Worm (Caenorhabditis elegans) whole organism, late embryonic: ENCODE results near the gene elo-1.
A peak's percentile ranks its signal among the peaks of the same experiment; 100 is the strongest.

ENCODE experiments used
- C08G9.2 ChIP-seq: sonication (generic microtip); optimal IDR thresholded peaks from 2 replicates; lab custom pipeline; 2016; ENCODE audit warnings: mild to moderate bottlenecking, missing genetic modification characterization, moderate library complexity, missing compliant biosample characterization
- C38D4.7 ChIP-seq: fragments of 200-800 bp; sonication (Bioruptor generic); optimal IDR thresholded peaks from 2 replicates; lab custom pipeline; 2018; ENCODE audit warnings: mild to moderate bottlenecking, missing genetic modification characterization, moderate library complexity, missing compliant biosample characterization
- K02D7.2 ChIP-seq: sonication (generic microtip); optimal IDR thresholded peaks from 2 replicates; lab custom pipeline; 2017; ENCODE audit warnings: mild to moderate bottlenecking, missing genetic modification characterization, missing compliant biosample characterization
- Y22D7AL.16 ChIP-seq: sonication (generic microtip); optimal IDR thresholded peaks from 2 replicates; lab custom pipeline; 2016; ENCODE audit warnings: missing genetic modification characterization, missing compliant biosample characterization
- ceh-14 ChIP-seq: sonication (generic microtip); optimal IDR thresholded peaks from 2 replicates; lab custom pipeline; 2016; ENCODE audit warnings: missing genotype, missing genetic modification characterization, missing compliant biosample characterization
- ceh-18 ChIP-seq: sonication (generic microtip); optimal IDR thresholded peaks from 2 replicates; lab custom pipeline; 2016; ENCODE audit warnings: missing genetic modification characterization, missing compliant biosample characterization
- ceh-19 ChIP-seq: fragments of 200-800 bp; sonication (Bioruptor generic); optimal IDR thresholded peaks from 2 replicates; lab custom pipeline; 2018; ENCODE audit warnings: mild to moderate bottlenecking, missing genetic modification characterization, missing compliant biosample characterization
- ceh-2 ChIP-seq: sonication (generic microtip); optimal IDR thresholded peaks from 2 replicates; lab custom pipeline; 2016; ENCODE audit warnings: missing genotype, missing genetic modification characterization, missing compliant biosample characterization
- ceh-22 ChIP-seq: sonication (generic microtip); optimal IDR thresholded peaks from 2 replicates; lab custom pipeline; 2017; ENCODE audit warnings: missing biosample characterization, missing genetic modification characterization
- ceh-45 ChIP-seq: fragments of 200-800 bp; sonication (Bioruptor generic); IDR thresholded peaks from 2 replicates; pipeline ENCODE4 v1.3.6; 2022; ENCODE audit warnings: missing genetic modification reagents, missing genetic modification characterization, missing compliant biosample characterization
- ceh-48 ChIP-seq: sonication (generic microtip); optimal IDR thresholded peaks from 2 replicates; lab custom pipeline; 2016; ENCODE audit warnings: missing genetic modification characterization, inconsistent platforms, missing compliant biosample characterization
- ceh-9 ChIP-seq: sonication (generic microtip); optimal IDR thresholded peaks from 2 replicates; lab custom pipeline; 2016; ENCODE audit warnings: mild to moderate bottlenecking, missing genetic modification characterization, inconsistent platforms, missing compliant biosample characterization
- che-1 ChIP-seq: sonication (generic microtip); optimal IDR thresholded peaks from 2 replicates; lab custom pipeline; 2016; ENCODE audit warnings: mild to moderate bottlenecking, missing genetic modification characterization, missing compliant biosample characterization
- dmd-4 ChIP-seq: sonication (generic microtip); optimal IDR thresholded peaks from 2 replicates; lab custom pipeline; 2016; ENCODE audit warnings: borderline replicate concordance, missing genetic modification characterization, missing compliant biosample characterization
- dve-1 ChIP-seq: sonication (generic microtip); optimal IDR thresholded peaks from 2 replicates; lab custom pipeline; 2017; ENCODE audit warnings: antibody characterized with exemption, mild to moderate bottlenecking, missing genetic modification characterization, missing compliant biosample characterization
- elt-2 ChIP-seq: sonication (generic microtip); optimal IDR thresholded peaks from 2 replicates; lab custom pipeline; 2016; ENCODE audit warnings: missing genetic modification reagents, missing genetic modification characterization, missing compliant biosample characterization
- elt-4 ChIP-seq: sonication (generic microtip); optimal IDR thresholded peaks from 2 replicates; lab custom pipeline; 2016; ENCODE audit warnings: missing genetic modification characterization, missing compliant biosample characterization
- eyg-1 ChIP-seq: sonication (generic microtip); optimal IDR thresholded peaks from 2 replicates; lab custom pipeline; 2016; ENCODE audit warnings: missing genotype, missing genetic modification characterization, missing compliant biosample characterization
- fax-1 ChIP-seq: sonication (generic microtip); optimal IDR thresholded peaks from 2 replicates; lab custom pipeline; 2016; ENCODE audit warnings: missing genotype, missing genetic modification characterization, missing compliant biosample characterization
- hlh-30 ChIP-seq: sonication (generic microtip); optimal IDR thresholded peaks from 2 replicates; lab custom pipeline; 2017; ENCODE audit warnings: antibody characterized with exemption, missing genetic modification characterization, missing compliant biosample characterization; ENCODE audit not compliant: insufficient read depth
- hlh-6 ChIP-seq: sonication (generic microtip); optimal IDR thresholded peaks from 2 replicates; lab custom pipeline; 2016; ENCODE audit warnings: missing genotype, missing genetic modification characterization, missing compliant biosample characterization
- lim-6 ChIP-seq: sonication (generic microtip); optimal IDR thresholded peaks from 2 replicates; lab custom pipeline; 2016; ENCODE audit warnings: missing genetic modification characterization, missing compliant biosample characterization
- lin-11 ChIP-seq: fragments of 200-800 bp; sonication (Bioruptor generic); optimal IDR thresholded peaks from 2 replicates; lab custom pipeline; 2018; ENCODE audit warnings: mild to moderate bottlenecking, missing genetic modification characterization, missing compliant biosample characterization
- madf-2 ChIP-seq: sonication (generic microtip); optimal IDR thresholded peaks from 2 replicates; lab custom pipeline; 2017; ENCODE audit warnings: missing genetic modification characterization, missing compliant biosample characterization
- mec-3 ChIP-seq: sonication (generic microtip); optimal IDR thresholded peaks from 2 replicates; lab custom pipeline; 2016; ENCODE audit warnings: borderline replicate concordance, missing genetic modification characterization, missing compliant biosample characterization
- nfya-1 ChIP-seq: sonication (generic microtip); optimal IDR thresholded peaks from 2 replicates; lab custom pipeline; 2017; ENCODE audit warnings: missing genetic modification characterization, mild to moderate bottlenecking, missing compliant biosample characterization, antibody characterized with exemption, moderate library complexity
- nhr-11 ChIP-seq: fragments of 150-350 bp; optimal IDR thresholded peaks from 2 replicates; lab custom pipeline; 2014; ENCODE audit warnings: missing biosample characterization, missing genetic modification characterization
- nhr-232 ChIP-seq: sonication (generic microtip); optimal IDR thresholded peaks from 2 replicates; lab custom pipeline; 2016; ENCODE audit warnings: missing genetic modification characterization, missing compliant biosample characterization
- pag-3 ChIP-seq: sonication (generic microtip); optimal IDR thresholded peaks from 2 replicates; lab custom pipeline; 2016; ENCODE audit warnings: missing compliant biosample characterization, missing genetic modification characterization, borderline replicate concordance
- pat-9 ChIP-seq: fragments of 200-800 bp; sonication (Bioruptor generic); optimal IDR thresholded peaks from 2 replicates; lab custom pipeline; 2018; ENCODE audit warnings: mild to moderate bottlenecking, missing genetic modification characterization, moderate library complexity, missing compliant biosample characterization
- pha-2 ChIP-seq: sonication (generic microtip); optimal IDR thresholded peaks from 2 replicates; lab custom pipeline; 2017; ENCODE audit warnings: mild to moderate bottlenecking, missing genetic modification characterization, missing compliant biosample characterization
- pha-4 ChIP-seq: fragments of 150-350 bp; optimal IDR thresholded peaks from 2 replicates; lab custom pipeline; 2018; ENCODE audit warnings: missing biosample characterization, missing genetic modification reagents, missing genetic modification characterization
- pros-1 ChIP-seq: fragments of 150-350 bp; optimal IDR thresholded peaks from 2 replicates; lab custom pipeline; 2014; ENCODE audit warnings: missing biosample characterization, missing genetic modification reagents, missing genetic modification characterization
- rnt-1 ChIP-seq: sonication (generic microtip); optimal IDR thresholded peaks from 2 replicates; lab custom pipeline; 2016; ENCODE audit warnings: missing genetic modification characterization, missing compliant biosample characterization
- sdc-2 ChIP-seq: sonication (generic microtip); optimal IDR thresholded peaks from 2 replicates; lab custom pipeline; 2016; ENCODE audit warnings: missing genotype, missing genetic modification characterization, missing compliant biosample characterization
- sox-4 ChIP-seq: sonication (generic microtip); optimal IDR thresholded peaks from 2 replicates; lab custom pipeline; 2017; ENCODE audit warnings: mild to moderate bottlenecking, missing genetic modification characterization, inconsistent platforms, missing compliant biosample characterization
- tbx-7 ChIP-seq: sonication (generic microtip); optimal IDR thresholded peaks from 2 replicates; lab custom pipeline; 2016; ENCODE audit warnings: missing genotype, missing genetic modification characterization, missing compliant biosample characterization
- ttx-3 ChIP-seq: sonication (generic microtip); optimal IDR thresholded peaks from 2 replicates; lab custom pipeline; 2016; ENCODE audit warnings: missing genetic modification reagents, missing genetic modification characterization, missing compliant biosample characterization
- unc-86 ChIP-seq: sonication (generic microtip); optimal IDR thresholded peaks from 2 replicates; lab custom pipeline; 2016; ENCODE audit warnings: missing genetic modification characterization, missing compliant biosample characterization
- zip-5 ChIP-seq: sonication (generic microtip); optimal IDR thresholded peaks from 2 replicates; lab custom pipeline; 2016; ENCODE audit warnings: missing genetic modification characterization, missing compliant biosample characterization
- ztf-16 ChIP-seq: sonication (generic microtip); optimal IDR thresholded peaks from 2 replicates; lab custom pipeline; 2017; ENCODE audit warnings: missing genetic modification characterization, missing compliant biosample characterization

Gene elo-1

DNA sequence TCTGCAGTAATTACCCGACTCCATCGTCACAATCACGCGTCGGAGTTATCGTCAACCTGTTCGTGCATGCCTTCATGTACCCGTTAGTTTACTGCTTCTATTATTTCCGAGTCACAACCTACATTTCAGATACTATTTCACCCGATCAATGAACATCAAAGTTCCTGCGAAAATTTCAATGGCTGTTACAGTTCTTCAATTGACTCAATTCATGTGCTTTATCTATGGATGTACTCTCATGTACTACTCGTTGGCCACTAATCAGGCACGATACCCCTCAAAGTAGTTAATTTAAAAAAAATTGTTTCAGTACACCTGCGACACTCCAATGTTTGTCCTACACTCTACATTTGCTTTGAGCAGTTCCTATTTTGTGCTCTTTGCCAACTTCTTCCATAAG, 4.6 kb downstream of the elo-1 start:
- TF ChIP-seq eyg-1 = no peak
- no peak for TF ChIP-seq che-1 (tag; lab: Kevin White, UChicago)
- no peak for TF ChIP-seq nhr-11 (tag; lab: Kevin White, UChicago)
- no peak for TF ChIP-seq pros-1 (tag; lab: Kevin White, UChicago)
- TF ChIP-seq lim-6 (tag; lab: Kevin White, UChicago) = no peak
- TF ChIP-seq zip-5 (tag; lab: Kevin White, UChicago) = no peak
- TF ChIP-seq C38D4.7 (GFP tag; lab: Kevin White, UChicago) = no peak
- TF ChIP-seq ceh-14 (tag; lab: Kevin White, UChicago) = no peak
- no peak for TF ChIP-seq ceh-9
- no peak for TF ChIP-seq dmd-4 (tag; lab: Kevin White, UChicago)
- TF ChIP-seq rnt-1 (tag; lab: Kevin White, UChicago) = no peak
- TF ChIP-seq ttx-3 (tag; lab: Kevin White, UChicago) = no peak
- TF ChIP-seq pha-2 (tag; lab: Kevin White, UChicago) = no peak

- no peak for TF ChIP-seq nfya-1 (tag; lab: Kevin White, UChicago)
- TF ChIP-seq ttx-3 (tag; lab: Kevin White, UChicago) = no peak
- TF ChIP-seq ceh-18 (tag; lab: Kevin White, UChicago) = no peak
- no peak for TF ChIP-seq eyg-1
- TF ChIP-seq tbx-7 (tag; lab: Kevin White, UChicago) = no peak
- no peak for TF ChIP-seq lim-6 (tag; lab: Kevin White, UChicago)
Measured at ce11 chrIV:9533071-9533470, 6.9 kb downstream of the elo-1 start, which contains the start of gene F56H11.2. Gene F56H11.2 (minus strand): TSS chrIV:9533171.

- no peak for TF ChIP-seq ceh-18 (tag; lab: Kevin White, UChicago)
- no peak for TF ChIP-seq C38D4.7 (GFP tag; lab: Kevin White, UChicago)
- no peak for TF ChIP-seq che-1 (tag; lab: Kevin White, UChicago)
- TF ChIP-seq hlh-30 (tag; lab: Kevin White, UChicago) = peak; percentile 78
- TF ChIP-seq unc-86 (tag; lab: Kevin White, UChicago) = no peak
Measured at ce11 chrIV:9534342-9534741, 8.2 kb downstream of the elo-1 start.

DNA sequence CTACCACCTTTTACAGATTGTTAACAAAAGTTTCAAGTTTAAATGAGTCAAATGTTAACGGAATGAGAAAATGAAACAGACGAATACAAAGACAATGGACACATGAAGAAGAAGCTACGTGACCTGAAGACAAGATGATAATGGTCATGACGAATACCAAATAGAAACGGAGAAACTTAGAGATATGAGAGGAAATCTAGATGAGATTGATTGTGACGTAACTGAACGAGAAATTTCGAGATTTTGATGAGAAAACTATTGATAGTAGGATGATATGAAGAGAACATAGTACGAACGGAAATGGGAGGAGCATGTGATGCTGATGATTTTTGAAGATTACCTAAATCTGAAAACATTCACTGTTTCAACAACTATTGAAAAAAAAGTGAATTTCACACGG, 8.9 kb downstream of the elo-1 start:
- TF ChIP-seq hlh-6 = no peak
- no peak for TF ChIP-seq ceh-22 (tag; lab: Kevin White, UChicago)
- TF ChIP-seq nhr-232 (tag; lab: Kevin White, UChicago) = no peak
- TF ChIP-seq ttx-3 (tag; lab: Kevin White, UChicago) = no peak
- TF ChIP-seq elt-2 (tag; lab: Kevin White, UChicago) = no peak
- no peak for TF ChIP-seq ztf-16 (tag; lab: Kevin White, UChicago)
- TF ChIP-seq sox-4 (tag; lab: Kevin White, UChicago) = no peak
- no peak for TF ChIP-seq ceh-45 (GFP tag; lab: Robert Waterston, UW)
- no peak for TF ChIP-seq fax-1 (tag; lab: Kevin White, UChicago)
- no peak for TF ChIP-seq mec-3
- TF ChIP-seq ceh-2 (tag; lab: Kevin White, UChicago) = no peak
- no peak for TF ChIP-seq dve-1
- no peak for TF ChIP-seq Y22D7AL.16
- TF ChIP-seq K02D7.2 (tag; lab: Kevin White, UChicago) = no peak
- TF ChIP-seq sdc-2 (tag; lab: Kevin White, UChicago) = no peak

DNA sequence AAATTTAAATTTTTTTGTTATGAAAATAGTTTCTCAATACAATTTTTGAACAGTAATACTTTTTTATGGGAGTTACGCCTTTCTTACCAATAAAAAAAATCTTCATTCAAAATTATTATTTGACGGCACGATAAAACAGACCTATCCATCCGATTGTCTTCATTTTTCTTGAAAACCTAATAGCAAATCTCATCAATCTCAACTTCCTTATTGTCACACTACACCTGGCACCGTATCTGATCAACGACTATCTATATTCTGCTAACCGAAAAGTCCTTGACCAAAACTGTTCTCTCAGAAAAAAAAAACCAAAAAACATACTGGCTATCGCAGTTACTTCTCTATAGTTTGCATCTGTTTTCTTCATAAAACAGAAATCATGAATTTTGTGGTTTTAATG, 10.0 kb downstream of the elo-1 start:
- TF ChIP-seq pha-2 (tag; lab: Kevin White, UChicago) = no peak
- TF ChIP-seq ceh-9 = no peak
- no peak for TF ChIP-seq dve-1
- TF ChIP-seq ceh-19 (GFP tag; lab: Kevin White, UChicago) = no peak
- TF ChIP-seq ceh-48 (tag; lab: Kevin White, UChicago) = no peak
- TF ChIP-seq madf-2 = no peak
- TF ChIP-seq elt-4 (tag; lab: Kevin White, UChicago) = no peak
- no peak for TF ChIP-seq C08G9.2 (tag; lab: Kevin White, UChicago)
- no peak for TF ChIP-seq pat-9
- TF ChIP-seq ceh-14 (tag; lab: Kevin White, UChicago) = no peak
- TF ChIP-seq pha-4 (tag; lab: Kevin White, UChicago) = no peak
- TF ChIP-seq fax-1 (tag; lab: Kevin White, UChicago) = no peak
- no peak for TF ChIP-seq ttx-3 (tag; lab: Kevin White, UChicago)
- no peak for TF ChIP-seq tbx-7 (tag; lab: Kevin White, UChicago)
- TF ChIP-seq nfya-1 (tag; lab: Kevin White, UChicago) = no peak
- no peak for TF ChIP-seq lim-6 (tag; lab: Kevin White, UChicago)
- no peak for TF ChIP-seq nhr-11 (tag; lab: Kevin White, UChicago)
- no peak for TF ChIP-seq lin-11
- TF ChIP-seq pag-3 (tag; lab: Kevin White, UChicago) = no peak
